Worm (Caenorhabditis elegans) whole organism, mixed stage, embryonic: ENCODE measurements around the gene wht-7.

Experiments
- blmp-1 ChIP-seq: fragments of 150-350 bp; optimal IDR thresholded peaks from 2 replicates; lab custom pipeline; 2014; ENCODE audit warnings: missing biosample characterization, missing genetic modification characterization
- nhr-28 ChIP-seq: fragments of 150-350 bp; optimal IDR thresholded peaks from 2 replicates; lab custom pipeline; 2014; ENCODE audit warnings: missing biosample characterization, missing genetic modification characterization
- tbx-8 ChIP-seq: fragments of 200-800 bp; sonication (Bioruptor generic); optimal IDR thresholded peaks from 2 replicates; lab custom pipeline; 2018; ENCODE audit warnings: mild to moderate bottlenecking, missing genetic modification characterization, moderate library complexity, missing compliant biosample characterization
- unc-39 ChIP-seq: fragments of 150-350 bp; optimal IDR thresholded peaks from 2 replicates; lab custom pipeline; 2014; ENCODE audit warnings: missing biosample characterization, missing genetic modification characterization
- unc-62 ChIP-seq: fragments of 150-350 bp; optimal IDR thresholded peaks from 2 replicates; lab custom pipeline; 2014; ENCODE audit warnings: missing biosample characterization, missing genetic modification reagents, missing genetic modification characterization
- ztf-11 ChIP-seq: fragments of 150-350 bp; optimal IDR thresholded peaks from 2 replicates; lab custom pipeline; 2014; ENCODE audit warnings: missing biosample characterization, missing genetic modification characterization

- TF ChIP-seq ztf-11 (tag; lab: Kevin White, UChicago) (no peak), unc-62 (GFP tag; lab: Kevin White, UChicago) (no peak), blmp-1 (no peak), nhr-28 (tag; lab: Kevin White, UChicago) (no peak), unc-39 (no peak), tbx-8 (no peak)
Measured at ce11 chrIII:6173020-6173597, 23.7 kb upstream of the wht-7 start, which contains the start of the genes abcf-3 and F42A10.5.
